Worm (Caenorhabditis elegans) whole organism, L4 larva: ENCODE results near the gene elo-6.

Experiments
- D1046.2 ChIP-seq: fragments of 200-800 bp; sonication (Bioruptor generic); IDR thresholded peaks from 2 replicates; pipeline ENCODE4 v1.3.6; 2022; ENCODE audit warnings: missing genetic modification characterization, missing compliant biosample characterization
- F26F4.8 ChIP-seq: fragments of 200-800 bp; sonication (Bioruptor generic); conservative IDR thresholded peaks from 2 replicates; pipeline ENCODE4 v1.3.6; 2022; ENCODE audit warnings: missing genetic modification characterization, missing compliant biosample characterization
- Y105C5A.15 ChIP-seq: fragments of 200-800 bp; sonication (Bioruptor generic); IDR thresholded peaks from 2 replicates; pipeline ENCODE4 v1.3.6; 2022; ENCODE audit warnings: missing genetic modification characterization, missing compliant biosample characterization
- Y5F2A.4 ChIP-seq: fragments of 200-800 bp; sonication (Bioruptor generic); optimal IDR thresholded peaks from 2 replicates; lab custom pipeline; 2018; ENCODE audit warnings: mild to moderate bottlenecking, missing genetic modification characterization, missing compliant biosample characterization
- Y75B8A.6 ChIP-seq: fragments of 200-800 bp; sonication (Bioruptor generic); IDR thresholded peaks from 2 replicates; pipeline ENCODE4 v1.3.6; 2022; ENCODE audit warnings: missing genetic modification reagents, missing genetic modification characterization, missing compliant biosample characterization
- aha-1 ChIP-seq: fragments of 150-350 bp; peaks from one replicate; lab custom pipeline; 2014; ENCODE audit warnings: missing biosample characterization, missing genetic modification characterization
- aly-2 ChIP-seq: sonication (generic microtip); optimal IDR thresholded peaks from 2 replicates; lab custom pipeline; 2018; ENCODE audit warnings: missing biosample characterization, missing genetic modification characterization
- ama-1 ChIP-seq: fragments of 150-350 bp; optimal IDR thresholded peaks from 2 replicates; lab custom pipeline; 2014; ENCODE audit warnings: inconsistent platforms, mixed read lengths
- attf-4 ChIP-seq: sonication (generic microtip); optimal IDR thresholded peaks from 3 replicates; lab custom pipeline; 2017; ENCODE audit warnings: missing biosample characterization, missing genetic modification characterization
- ceh-28 ChIP-seq: fragments of 150-350 bp; optimal IDR thresholded peaks from 2 replicates; lab custom pipeline; 2014; ENCODE audit warnings: missing biosample characterization, missing genetic modification reagents, missing genetic modification characterization
- ceh-62 ChIP-seq: sonication (generic microtip); optimal IDR thresholded peaks from 2 replicates; lab custom pipeline; 2017; ENCODE audit warnings: missing biosample characterization, missing genetic modification characterization
- ces-1 ChIP-seq: fragments of 150-350 bp; sonication (generic microtip); optimal IDR thresholded peaks from 4 replicates; lab custom pipeline; 2014; ENCODE audit warnings: missing biosample characterization, missing genetic modification reagents, missing genetic modification characterization
- cey-2 ChIP-seq: sonication (generic microtip); optimal IDR thresholded peaks from 3 replicates; lab custom pipeline; 2017; ENCODE audit warnings: missing genetic modification characterization, mild to moderate bottlenecking, missing compliant biosample characterization, antibody characterized with exemption, borderline replicate concordance; ENCODE audit not compliant: insufficient read depth
- daf-12 ChIP-seq: fragments of 150-350 bp; optimal IDR thresholded peaks from 2 replicates; lab custom pipeline; 2014; ENCODE audit warnings: missing biosample characterization, missing genetic modification reagents, missing genetic modification characterization
- daf-16 ChIP-seq, 3 experiments: sonication (generic microtip); optimal IDR thresholded peaks; 2 replicates each; lab custom pipeline; 2016 to 2017; ENCODE audit warnings: missing genetic modification characterization in 3 of 3, missing genetic modification reagents in 3 of 3, mild to moderate bottlenecking in 2 of 3, missing compliant biosample characterization in 2 of 3, missing biosample characterization in 1 of 3, moderate library complexity in 1 of 3
- dmd-6 ChIP-seq: fragments of 200-800 bp; sonication (Bioruptor generic); IDR thresholded peaks from 2 replicates; pipeline ENCODE4 v1.3.6; 2022; ENCODE audit warnings: missing genetic modification reagents, missing genetic modification characterization, missing compliant biosample characterization
- dpl-1 ChIP-seq: fragments of 150-350 bp; optimal IDR thresholded peaks from 2 replicates; lab custom pipeline; 2014; ENCODE audit warnings: missing biosample characterization, missing genetic modification reagents, missing genetic modification characterization
- duxl-1 ChIP-seq: sonication (generic microtip); optimal IDR thresholded peaks from 2 replicates; lab custom pipeline; 2016; ENCODE audit warnings: mild to moderate bottlenecking, missing genetic modification characterization, moderate library complexity, missing compliant biosample characterization; ENCODE audit not compliant: poor library complexity
- gei-8 ChIP-seq: fragments of 200-800 bp; sonication (Bioruptor generic); optimal IDR thresholded peaks from 2 replicates; lab custom pipeline; 2018; ENCODE audit warnings: mild to moderate bottlenecking, missing genetic modification characterization, missing compliant biosample characterization
- hmg-1.1 ChIP-seq: fragments of 200-800 bp; sonication (Bioruptor generic); IDR thresholded peaks from 2 replicates; pipeline ENCODE4 v1.3.6; 2022; ENCODE audit warnings: missing genetic modification reagents, missing genetic modification characterization, missing compliant biosample characterization
- lin-1 ChIP-seq: fragments of 200-800 bp; sonication (Bioruptor generic); IDR thresholded peaks from 2 replicates; pipeline ENCODE4 v1.3.6; 2022; ENCODE audit warnings: missing genetic modification reagents, missing genetic modification characterization, missing compliant biosample characterization
- lin-13 ChIP-seq: fragments of 150-350 bp; optimal IDR thresholded peaks from 2 replicates; lab custom pipeline; 2014; ENCODE audit warnings: missing biosample characterization, missing genetic modification reagents, missing genetic modification characterization
- lin-15B ChIP-seq: fragments of 150-350 bp; sonication (generic microtip); optimal IDR thresholded peaks from 3 replicates; lab custom pipeline; 2014; ENCODE audit warnings: missing biosample characterization, missing genetic modification characterization
- lin-38 ChIP-seq: fragments of 200-800 bp; sonication (Bioruptor generic); IDR thresholded peaks from 2 replicates; pipeline ENCODE4 v1.3.6; 2022; ENCODE audit warnings: missing genetic modification reagents, missing genetic modification characterization, missing compliant biosample characterization
- lsy-2 ChIP-seq, 2 experiments: fragments of 150-350 bp in 1 of 2; sonication (generic microtip) in 1 of 2; optimal IDR thresholded peaks; 2 replicates each; lab custom pipeline; 2014 to 2017; ENCODE audit warnings: missing biosample characterization in 2 of 2, missing genetic modification characterization in 2 of 2
- madf-5 ChIP-seq, 2 experiments: fragments of 200-800 bp; sonication (Bioruptor generic); IDR thresholded peaks; 2 replicates each; pipeline ENCODE4 v1.3.6; 2022; ENCODE audit warnings: missing compliant biosample characterization in 2 of 2, missing genetic modification characterization in 2 of 2
- madf-9 ChIP-seq: fragments of 200-800 bp; sonication (Bioruptor generic); conservative IDR thresholded peaks from 2 replicates; pipeline ENCODE4 v1.3.6; 2022; ENCODE audit warnings: missing genetic modification reagents, missing genetic modification characterization, missing compliant biosample characterization
- mdl-1 ChIP-seq, 2 experiments: fragments of 150-350 bp in 1 of 2; sonication (generic microtip) in 1 of 2; optimal IDR thresholded peaks; 2 replicates each; lab custom pipeline; 2014 to 2017; ENCODE audit warnings: missing biosample characterization in 2 of 2, missing genetic modification characterization in 2 of 2
- nhr-102 ChIP-seq: sonication (generic microtip); optimal IDR thresholded peaks from 2 replicates; lab custom pipeline; 2016; ENCODE audit warnings: mild to moderate bottlenecking, missing genetic modification characterization, moderate library complexity, missing compliant biosample characterization
- nhr-42 ChIP-seq: fragments of 200-800 bp; sonication (Bioruptor generic); IDR thresholded peaks from 2 replicates; pipeline ENCODE4 v1.3.6; 2022; ENCODE audit warnings: missing genetic modification characterization, missing compliant biosample characterization
- nhr-48 ChIP-seq: sonication (generic microtip); optimal IDR thresholded peaks from 2 replicates; lab custom pipeline; 2016; ENCODE audit warnings: mild to moderate bottlenecking, missing genetic modification characterization, missing compliant biosample characterization
- nhr-6 ChIP-seq: fragments of 150-350 bp; optimal IDR thresholded peaks from 2 replicates; lab custom pipeline; 2014; ENCODE audit warnings: missing biosample characterization, missing genetic modification characterization
- pha-4 ChIP-seq, 2 experiments: fragments of 150-350 bp in 1 of 2; fragments of 200-800 bp in 1 of 2; sonication (Bioruptor generic) in 1 of 2; IDR thresholded peaks in 1 of 2; optimal IDR thresholded peaks in 1 of 2; 2 replicates each; pipeline versions ENCODE4 v1.3.6 to Lab custom; 2014 to 2022; ENCODE audit warnings: missing genetic modification characterization in 2 of 2, missing genetic modification reagents in 2 of 2, missing biosample characterization in 1 of 2, missing compliant biosample characterization in 1 of 2
- saeg-2 ChIP-seq: fragments of 200-800 bp; sonication (Bioruptor generic); IDR thresholded peaks from 2 replicates; pipeline ENCODE4 v1.3.6; 2022; ENCODE audit warnings: missing genetic modification reagents, missing genetic modification characterization, missing compliant biosample characterization
- set-16 ChIP-seq: fragments of 200-800 bp; sonication (Bioruptor generic); IDR thresholded peaks from 2 replicates; pipeline ENCODE4 v1.3.6; 2022; ENCODE audit warnings: missing genetic modification reagents, missing genetic modification characterization, missing compliant biosample characterization
- tag-97 ChIP-seq: fragments of 200-800 bp; sonication (Bioruptor generic); IDR thresholded peaks from 2 replicates; pipeline ENCODE4 v1.3.6; 2022; ENCODE audit warnings: missing genetic modification characterization, missing compliant biosample characterization
- unc-39 ChIP-seq: sonication (generic microtip); optimal IDR thresholded peaks from 2 replicates; lab custom pipeline; 2017; ENCODE audit warnings: missing biosample characterization, missing genetic modification characterization
- zfp-3 ChIP-seq: fragments of 200-800 bp; sonication (Bioruptor generic); conservative IDR thresholded peaks from 2 replicates; pipeline ENCODE4 v1.3.6; 2022; ENCODE audit warnings: missing genetic modification reagents, missing genetic modification characterization, missing compliant biosample characterization
- zip-2 ChIP-seq: fragments of 150-350 bp; optimal IDR thresholded peaks from 2 replicates; lab custom pipeline; 2014; ENCODE audit warnings: missing biosample characterization, missing genetic modification characterization

elo-6 gene

ce11 chrIV:5368860-5369259, 19.5 kb downstream of the elo-6 start (continued):
- TF ChIP-seq Y5F2A.4 (GFP tag; lab: Kevin White, UChicago) (no peak), dpl-1 (GFP tag; lab: Kevin White, UChicago) (peak; percentile 43), tag-97 (GFP tag; lab: Robert Waterston, UW) (no peak), ceh-62 (tag; lab: Kevin White, UChicago) (no peak), daf-12 (tag; lab: Kevin White, UChicago) (no peak), dmd-6 (GFP tag; lab: Robert Waterston, UW) (no peak), lsy-2 (tag; optimal IDR thresholded peaks at IDR 0.05; lab: Kevin White, UChicago) (peak in 1 of 2 experiments; percentile 50), gei-8 (no peak), D1046.2 (no peak), ceh-28 (tag; lab: Kevin White, UChicago) (no peak), lin-38 (GFP tag; lab: Robert Waterston, UW) (peak; percentile 65), lin-1 (0 out of 2 replicates have a peak, but pooled peaks have one; percentile 47), lin-13 (GFP tag; lab: Kevin White, UChicago) (no peak), set-16 (GFP tag; lab: Robert Waterston, UW) (peak; percentile 33; the same call in 1 of the 2 replicates), aha-1 (tag; lab: Kevin White, UChicago) (peak; percentile 26), zfp-3 (GFP tag; lab: Robert Waterston, UW) (no peak), daf-16 (GFP tag; optimal IDR thresholded peaks at IDR 0.05; lab: Kevin White, UChicago) (no peak), daf-16 (tag; optimal IDR thresholded peaks at IDR 0.05; lab: Kevin White, UChicago) (peak; percentile 28), nhr-42 (GFP tag; lab: Robert Waterston, UW) (no peak), ama-1 (lab: Kevin White, UChicago) (peak; percentile 21), attf-4 (tag; lab: Kevin White, UChicago) (no peak), nhr-102 (no peak), nhr-48 (tag; lab: Kevin White, UChicago) (no peak), pha-4 (GFP tag; IDR thresholded peaks at IDR 0.05; lab: Robert Waterston, UW) (no peak), pha-4 (tag; optimal IDR thresholded peaks at IDR 0.05; lab: Kevin White, UChicago) (no peak), unc-39 (no peak)

- TF ChIP-seq hmg-1.1 (GFP tag; lab: Robert Waterston, UW) (no peak), Y75B8A.6 (no peak), zip-2 (no peak), lin-15B (tag; lab: Kevin White, UChicago) (no peak), madf-5 (GFP tag; IDR thresholded peaks at IDR 0.05; lab: Robert Waterston, UW) (no peak), madf-9 (GFP tag; lab: Robert Waterston, UW) (no peak), cey-2 (tag; lab: Kevin White, UChicago) (no peak), duxl-1 (tag; lab: Kevin White, UChicago) (no peak), aly-2 (tag; lab: Kevin White, UChicago) (no peak), nhr-6 (tag; lab: Kevin White, UChicago) (no peak), ceh-28 (tag; lab: Kevin White, UChicago) (no peak), Y105C5A.15 (GFP tag; lab: Robert Waterston, UW) (no peak), saeg-2 (GFP tag; lab: Robert Waterston, UW) (no peak), F26F4.8 (GFP tag; lab: Robert Waterston, UW) (no peak)
These were observed 20.5 kb downstream of the elo-6 start for ce11 chrIV:5367899-5368298.

ce11 chrIV:5366567-5366966, 21.8 kb downstream of the elo-6 start, which contains the start of gene sand-1:
Gene sand-1 (plus strand): TSS chrIV:5366867.
- peak; percentile 14 for TF ChIP-seq ama-1 (lab: Kevin White, UChicago)
- no peak for TF ChIP-seq ces-1 (GFP tag; lab: Kevin White, UChicago)
- no peak for TF ChIP-seq mdl-1 (tag; optimal IDR thresholded peaks at IDR 0.05; lab: Kevin White, UChicago)
